Fruit fly (Drosophila melanogaster) whole organism, embryonic: ENCODE data around the gene CG31431.

ENCODE experiments used
- CG10209 ChIP-seq: fragments of 200-800 bp; sonication (Bioruptor generic); optimal IDR thresholded peaks from 3 replicates; lab custom pipeline; 2017; ENCODE audit warnings: missing biosample characterization, mild to moderate bottlenecking, missing genetic modification characterization, missing genetic modification reagents
- CG15269 ChIP-seq: fragments of 200-800 bp; sonication (Bioruptor generic); optimal IDR thresholded peaks from 2 replicates; lab custom pipeline; 2018; ENCODE audit warnings: missing biosample characterization, mild to moderate bottlenecking, missing genetic modification characterization, moderate library complexity
- CG1602 ChIP-seq: fragments of 200-800 bp; sonication (Bioruptor generic); optimal IDR thresholded peaks from 3 replicates; lab custom pipeline; 2016; ENCODE audit warnings: missing biosample characterization, missing genetic modification characterization
- CG17829 ChIP-seq: fragments of 200-800 bp; optimal IDR thresholded peaks from 2 replicates; lab custom pipeline; 2019; ENCODE audit warnings: missing biosample characterization, mild to moderate bottlenecking, missing genetic modification characterization, moderate library complexity
- CG2678 ChIP-seq: fragments of 200-800 bp; sonication (Bioruptor generic); optimal IDR thresholded peaks from 3 replicates; lab custom pipeline; 2019; ENCODE audit warnings: missing biosample characterization, mild to moderate bottlenecking, missing genetic modification characterization, moderate library complexity
- CG7987 ChIP-seq: fragments of 200-800 bp; sonication (Bioruptor generic); optimal IDR thresholded peaks from 2 replicates; lab custom pipeline; 2018; ENCODE audit warnings: missing biosample characterization, mild to moderate bottlenecking, missing genetic modification characterization, moderate library complexity
- CG9727 ChIP-seq: fragments of 200-800 bp; sonication (Bioruptor generic); optimal IDR thresholded peaks from 3 replicates; lab custom pipeline; 2017; ENCODE audit warnings: missing biosample characterization, mild to moderate bottlenecking, missing genetic modification characterization
- NK7.1 ChIP-seq: fragments of 200-800 bp; sonication (Bioruptor generic); optimal IDR thresholded peaks from 3 replicates; lab custom pipeline; 2016; ENCODE audit warnings: missing biosample characterization, missing genetic modification characterization
- Sin3A ChIP-seq: fragments of >200 bp; optimal IDR thresholded peaks from 2 replicates; lab custom pipeline; 2018
- h ChIP-seq: fragments of >200 bp; optimal IDR thresholded peaks from 2 replicates; lab custom pipeline; 2017
- nmo ChIP-seq: fragments of 200-800 bp; sonication (Bioruptor generic); optimal IDR thresholded peaks from 2 replicates; lab custom pipeline; 2018; ENCODE audit warnings: missing biosample characterization, mild to moderate bottlenecking, missing genetic modification characterization, moderate library complexity
- pita ChIP-seq: fragments of 200-800 bp; sonication (Bioruptor generic); optimal IDR thresholded peaks from 2 replicates; lab custom pipeline; 2017; ENCODE audit warnings: missing biosample characterization, mild to moderate bottlenecking, missing genetic modification characterization

DNA sequence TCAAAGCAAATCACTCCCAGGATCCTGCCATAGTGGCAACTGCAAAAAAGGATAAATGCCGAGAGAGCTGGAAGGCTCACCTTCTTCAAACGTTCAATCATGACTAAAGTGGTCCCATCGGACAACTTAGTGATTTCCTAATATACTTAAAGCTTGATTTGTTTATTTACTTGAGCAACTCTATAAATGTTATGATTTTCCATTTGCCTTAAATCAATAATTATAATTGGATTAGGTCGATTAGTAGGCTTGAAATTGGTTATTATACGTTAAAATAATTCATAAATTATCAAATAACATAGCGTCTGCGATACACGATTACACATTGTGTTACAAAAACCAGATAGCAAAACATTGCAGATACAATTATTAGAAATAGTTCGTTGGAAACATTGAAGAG, 25.3 kb upstream of the CG31431 start, which contains the start of gene Gr93c:
- TF ChIP-seq CG9727 (GFP tag; lab: Kevin White, UChicago): no peak
- TF ChIP-seq CG17829 (tag; lab: Kevin White, UChicago): no peak
- no peak for TF ChIP-seq CG7987 (GFP tag; lab: Kevin White, UChicago)
- TF ChIP-seq CG1602 (GFP tag; lab: Kevin White, UChicago): no peak
- TF ChIP-seq nmo (GFP tag; lab: Kevin White, UChicago): no peak
- TF ChIP-seq CG10209: no peak
- no peak for TF ChIP-seq h (lab: Kevin White, UChicago)
- TF ChIP-seq CG15269 (tag; lab: Kevin White, UChicago): no peak
- no peak for TF ChIP-seq pita (GFP tag; lab: Kevin White, UChicago)
- TF ChIP-seq CG2678: no peak
- TF ChIP-seq Sin3A: no peak
- no peak for TF ChIP-seq NK7.1 (GFP tag; lab: Kevin White, UChicago)
